Fruit fly (Drosophila melanogaster): Measurements from ENCODE around the gene Rac2.

- TF ChIP-seq pfk (GFP tag; optimal IDR thresholded peaks at IDR 0.05): no peak
- no peak for TF ChIP-seq NfI (GFP tag; optimal IDR thresholded peaks at IDR 0.05)
- TF ChIP-seq NK7.1 (GFP tag; optimal IDR thresholded peaks at IDR 0.05): no peak
- no peak for TF ChIP-seq psq (GFP tag; optimal IDR thresholded peaks at IDR 0.05)
These were observed 30.2 kb upstream of the Rac2 start, which contains the start of the genes CG42660, CG42661 and Tsp66A for dm6 chr3L:7465209-7465608.

Data from whole organism, embryonic.